Worm (Caenorhabditis elegans) whole organism, young adult: Measurements from ENCODE around the gene C36A4.11.

ENCODE experiments used
- F37B4.10 ChIP-seq: fragments of 200-800 bp; sonication (Bioruptor generic); IDR thresholded peaks from 2 replicates; pipeline ENCODE4 v1.3.6; 2022; ENCODE audit warnings: missing genetic modification characterization, missing compliant biosample characterization
- athp-1 ChIP-seq: sonication (generic microtip); optimal IDR thresholded peaks from 2 replicates; lab custom pipeline; 2017; ENCODE audit warnings: mild to moderate bottlenecking, missing genetic modification characterization, missing compliant biosample characterization
- chd-7 ChIP-seq: sonication (generic microtip); optimal IDR thresholded peaks from 2 replicates; lab custom pipeline; 2016; ENCODE audit warnings: mild to moderate bottlenecking, missing genetic modification characterization, moderate library complexity, missing compliant biosample characterization
- efl-1 ChIP-seq: fragments of 150-350 bp; optimal IDR thresholded peaks from 2 replicates; lab custom pipeline; 2014; ENCODE audit warnings: missing biosample characterization, missing genetic modification reagents, missing genetic modification characterization
- lsy-27 ChIP-seq: sonication (generic microtip); optimal IDR thresholded peaks from 2 replicates; lab custom pipeline; 2017; ENCODE audit warnings: missing genetic modification characterization, mild to moderate bottlenecking, missing compliant biosample characterization, antibody characterized with exemption, missing genotype, borderline replicate concordance; ENCODE audit not compliant: insufficient read depth

DNA sequence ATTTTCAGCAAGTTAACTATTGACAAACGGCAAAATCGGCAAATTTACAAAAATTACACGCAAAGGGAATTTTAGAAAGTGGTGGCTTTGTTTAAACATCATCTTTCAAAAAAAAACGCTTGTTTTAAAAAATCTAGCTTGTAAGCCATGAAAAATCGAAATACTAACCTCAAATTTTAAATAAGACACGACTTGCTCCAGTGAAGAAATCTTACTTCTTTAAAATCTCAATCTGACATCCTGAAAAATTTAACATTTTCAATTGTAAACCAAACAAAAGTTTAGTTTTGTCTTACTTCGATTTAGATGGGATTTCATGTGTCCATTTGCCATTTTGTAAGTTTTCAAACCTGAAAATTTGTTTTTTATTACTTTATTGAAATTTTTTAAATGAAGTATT lies 8.6 kb upstream of the C36A4.11 start:
- TF ChIP-seq chd-7 = no peak
- no peak for TF ChIP-seq F37B4.10
- TF ChIP-seq lsy-27 = no peak
- no peak for TF ChIP-seq efl-1
- no peak for TF ChIP-seq athp-1 (tag; lab: Kevin White, UChicago)
